Worm (Caenorhabditis elegans): ENCODE data around the gene Y53G8AR.5.

DNA sequence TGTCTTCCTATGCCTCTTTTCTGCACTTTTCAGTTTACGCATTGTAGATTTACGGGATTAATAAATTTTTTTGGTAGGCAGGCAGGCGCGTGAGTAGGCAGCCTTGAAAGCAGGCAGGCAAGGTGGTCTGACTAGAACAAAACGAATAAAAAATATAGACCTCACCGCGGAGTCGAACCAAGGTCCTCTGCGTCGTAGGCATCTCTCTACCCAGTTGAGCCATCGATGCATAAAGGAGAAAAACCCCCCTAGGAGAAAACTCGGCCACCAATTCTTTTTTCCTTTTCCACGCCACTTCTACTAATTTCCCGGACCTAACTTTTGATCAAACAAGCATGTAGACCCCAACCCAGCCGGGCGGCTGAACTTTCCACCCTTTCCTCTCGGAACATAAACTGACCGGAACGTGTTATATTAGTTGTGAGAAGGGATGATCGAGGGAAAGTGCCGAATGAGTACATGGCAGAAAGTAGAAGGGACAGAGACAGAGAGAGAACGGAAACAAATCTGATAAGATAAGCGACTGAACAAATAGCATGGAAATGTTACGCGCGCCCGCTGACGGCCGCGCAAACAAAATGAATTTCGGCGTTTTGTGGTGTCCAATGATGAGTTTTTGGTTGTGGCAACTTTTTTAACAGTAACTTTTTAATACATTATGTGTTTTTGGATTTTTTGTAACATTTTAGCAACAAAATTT is 42.2 kb downstream of the Y53G8AR.5 start:
- TF ChIP-seq ceh-16 (tag; optimal IDR thresholded peaks at IDR 0.05) (no peak), tbx-2 (tag; optimal IDR thresholded peaks at IDR 0.05) (no peak), R02D3.7 (tag; optimal IDR thresholded peaks at IDR 0.05) (no peak), ceh-82 (tag; optimal IDR thresholded peaks at IDR 0.05) (no peak), lsy-12 (tag; optimal IDR thresholded peaks at IDR 0.05) (no peak)
